Worm (Caenorhabditis elegans) whole organism, midembryonic: ENCODE data around the gene ttr-31.

Experiments
- T22C8.4 ChIP-seq: fragments of 200-800 bp; sonication (Bioruptor generic); IDR thresholded peaks from 2 replicates; pipeline ENCODE4 v1.3.6; 2022; ENCODE audit warnings: missing genetic modification characterization, missing compliant biosample characterization
- cog-1 ChIP-seq: sonication (generic microtip); optimal IDR thresholded peaks from 2 replicates; lab custom pipeline; 2016; ENCODE audit warnings: missing genetic modification characterization, missing compliant biosample characterization
- flt-1 ChIP-seq: fragments of 200-800 bp; sonication (Bioruptor generic); IDR thresholded peaks from 2 replicates; pipeline ENCODE4 v1.3.6; 2022; ENCODE audit warnings: missing genetic modification characterization, missing compliant biosample characterization
- klf-2 ChIP-seq: fragments of 200-800 bp; sonication (Bioruptor generic); conservative IDR thresholded peaks from 2 replicates; pipeline ENCODE4 v1.3.6; 2022; ENCODE audit warnings: missing genetic modification reagents, missing genetic modification characterization, missing compliant biosample characterization
- med-1 ChIP-seq: sonication (generic microtip); optimal IDR thresholded peaks from 2 replicates; lab custom pipeline; 2017; ENCODE audit warnings: missing genetic modification characterization, mild to moderate bottlenecking, missing compliant biosample characterization, antibody characterized with exemption, missing genetic modification reagents; ENCODE audit not compliant: insufficient read depth
- ref-1 ChIP-seq: fragments of 200-800 bp; sonication (Bioruptor generic); conservative IDR thresholded peaks from 2 replicates; pipeline ENCODE4 v1.3.6; 2022; ENCODE audit warnings: missing genetic modification reagents, missing genetic modification characterization, missing compliant biosample characterization
- tab-1 ChIP-seq: fragments of 200-800 bp; sonication (Bioruptor generic); IDR thresholded peaks from 2 replicates; pipeline ENCODE4 v1.3.6; 2022; ENCODE audit warnings: missing genetic modification characterization, missing compliant biosample characterization
- ztf-23 ChIP-seq: fragments of 200-800 bp; sonication (Bioruptor generic); IDR thresholded peaks from 2 replicates; pipeline ENCODE4 v1.3.6; 2022; ENCODE audit warnings: missing genetic modification reagents, missing genetic modification characterization, missing compliant biosample characterization
- ztf-29 ChIP-seq: fragments of 200-800 bp; sonication (Bioruptor generic); IDR thresholded peaks from 2 replicates; pipeline ENCODE4 v1.3.6; 2022; ENCODE audit warnings: missing genetic modification reagents, missing genetic modification characterization, missing compliant biosample characterization

The ttr-31 gene

ce11 chrX:11008954-11009353 is at the start of gene ttr-31:
Gene ttr-31 (minus strand): TSS chrX:11009054.
- TF ChIP-seq flt-1 (GFP tag; lab: Robert Waterston, UW) (no peak), ztf-29 (GFP tag; lab: Robert Waterston, UW) (no peak), med-1 (GFP tag; lab: Kevin White, UChicago) (no peak), tab-1 (GFP tag; lab: Robert Waterston, UW) (no peak), ref-1 (GFP tag; lab: Robert Waterston, UW) (no peak), cog-1 (tag; lab: Kevin White, UChicago) (no peak), klf-2 (GFP tag; lab: Robert Waterston, UW) (no peak)

ce11 chrX:11057028-11057427 is 48.2 kb upstream of the ttr-31 start, which contains the start of gene lpr-3:
Gene lpr-3 (plus strand): TSS chrX:11057401.
- TF ChIP-seq med-1 (GFP tag; lab: Kevin White, UChicago) (no peak), ztf-29 (GFP tag; lab: Robert Waterston, UW) (no peak), ref-1 (GFP tag; lab: Robert Waterston, UW) (no peak), tab-1 (GFP tag; lab: Robert Waterston, UW) (no peak), klf-2 (GFP tag; lab: Robert Waterston, UW) (no peak), ztf-23 (GFP tag; lab: Robert Waterston, UW) (no peak), flt-1 (GFP tag; lab: Robert Waterston, UW) (no peak), cog-1 (tag; lab: Kevin White, UChicago) (no peak), T22C8.4 (GFP tag; lab: Robert Waterston, UW) (no peak)

- no peak for TF ChIP-seq ztf-23 (GFP tag; lab: Robert Waterston, UW)
- TF ChIP-seq klf-2 (GFP tag; lab: Robert Waterston, UW) = no peak
- TF ChIP-seq tab-1 (GFP tag; lab: Robert Waterston, UW) = no peak
- no peak for TF ChIP-seq med-1 (GFP tag; lab: Kevin White, UChicago)
- no peak for TF ChIP-seq flt-1 (GFP tag; lab: Robert Waterston, UW)
- no peak for TF ChIP-seq cog-1 (tag; lab: Kevin White, UChicago)
- no peak for TF ChIP-seq T22C8.4 (GFP tag; lab: Robert Waterston, UW)
- TF ChIP-seq ztf-29 (GFP tag; lab: Robert Waterston, UW) = no peak
- TF ChIP-seq ref-1 (GFP tag; lab: Robert Waterston, UW) = no peak
Measured at ce11 chrX:11053615-11054014, 44.8 kb upstream of the ttr-31 start, which contains the start of gene C09F12.2. Gene C09F12.2 (plus strand): TSS chrX:11053915.

ce11 chrX:11050335-11050734 is 41.5 kb upstream of the ttr-31 start:
- TF ChIP-seq flt-1 (GFP tag; lab: Robert Waterston, UW) (no peak), ztf-23 (GFP tag; lab: Robert Waterston, UW) (no peak), ztf-29 (GFP tag; lab: Robert Waterston, UW) (no peak), ref-1 (GFP tag; lab: Robert Waterston, UW) (no peak), T22C8.4 (GFP tag; lab: Robert Waterston, UW) (no peak), klf-2 (GFP tag; lab: Robert Waterston, UW) (no peak), med-1 (GFP tag; lab: Kevin White, UChicago) (no peak)

ce11 chrX:11047183-11047582 is 38.3 kb upstream of the ttr-31 start, which contains the start of gene clc-1:
Gene clc-1 (plus strand): TSS chrX:11047446.
- TF ChIP-seq med-1 (GFP tag; lab: Kevin White, UChicago) = no peak

- no peak for TF ChIP-seq ztf-29 (GFP tag; lab: Robert Waterston, UW)
- no peak for TF ChIP-seq T22C8.4 (GFP tag; lab: Robert Waterston, UW)
- TF ChIP-seq ref-1 (GFP tag; lab: Robert Waterston, UW) = no peak
- no peak for TF ChIP-seq tab-1 (GFP tag; lab: Robert Waterston, UW)
- TF ChIP-seq med-1 (GFP tag; lab: Kevin White, UChicago) = no peak
- TF ChIP-seq cog-1 (tag; lab: Kevin White, UChicago) = no peak
- TF ChIP-seq klf-2 (GFP tag; lab: Robert Waterston, UW) = no peak
- no peak for TF ChIP-seq flt-1 (GFP tag; lab: Robert Waterston, UW)
- no peak for TF ChIP-seq ztf-23 (GFP tag; lab: Robert Waterston, UW)
Measured at ce11 chrX:11042777-11043176, 33.9 kb upstream of the ttr-31 start, which contains the start of gene C09F12.3. Gene C09F12.3 (minus strand): TSS chrX:11042877.

- TF ChIP-seq T22C8.4 (GFP tag; lab: Robert Waterston, UW) (no peak), ztf-23 (GFP tag; lab: Robert Waterston, UW) (no peak), ref-1 (GFP tag; lab: Robert Waterston, UW) (no peak), flt-1 (GFP tag; lab: Robert Waterston, UW) (no peak), ztf-29 (GFP tag; lab: Robert Waterston, UW) (no peak), med-1 (GFP tag; lab: Kevin White, UChicago) (no peak), cog-1 (tag; lab: Kevin White, UChicago) (no peak), klf-2 (GFP tag; lab: Robert Waterston, UW) (no peak), tab-1 (GFP tag; lab: Robert Waterston, UW) (no peak)
Measured at ce11 chrX:11038221-11038620, 29.4 kb upstream of the ttr-31 start.

- TF ChIP-seq ref-1 (GFP tag; lab: Robert Waterston, UW) (no peak), tab-1 (GFP tag; lab: Robert Waterston, UW) (no peak), klf-2 (GFP tag; lab: Robert Waterston, UW) (no peak), flt-1 (GFP tag; lab: Robert Waterston, UW) (no peak)
Measured at ce11 chrX:11036114-11037087, 27.5 kb upstream of the ttr-31 start.

- no peak for TF ChIP-seq ztf-23 (GFP tag; lab: Robert Waterston, UW)
- TF ChIP-seq T22C8.4 (GFP tag; lab: Robert Waterston, UW) = no peak
- TF ChIP-seq ztf-29 (GFP tag; lab: Robert Waterston, UW) = no peak
- no peak for TF ChIP-seq klf-2 (GFP tag; lab: Robert Waterston, UW)
- no peak for TF ChIP-seq ref-1 (GFP tag; lab: Robert Waterston, UW)
- no peak for TF ChIP-seq med-1 (GFP tag; lab: Kevin White, UChicago)
- TF ChIP-seq flt-1 (GFP tag; lab: Robert Waterston, UW) = no peak
- no peak for TF ChIP-seq cog-1 (tag; lab: Kevin White, UChicago)
- TF ChIP-seq tab-1 (GFP tag; lab: Robert Waterston, UW) = no peak
Measured at ce11 chrX:11035563-11035962, 26.7 kb upstream of the ttr-31 start.
